Fruit fly (Drosophila melanogaster): Measurements from ENCODE around the gene CG2604.

CG2604 gene

DNA sequence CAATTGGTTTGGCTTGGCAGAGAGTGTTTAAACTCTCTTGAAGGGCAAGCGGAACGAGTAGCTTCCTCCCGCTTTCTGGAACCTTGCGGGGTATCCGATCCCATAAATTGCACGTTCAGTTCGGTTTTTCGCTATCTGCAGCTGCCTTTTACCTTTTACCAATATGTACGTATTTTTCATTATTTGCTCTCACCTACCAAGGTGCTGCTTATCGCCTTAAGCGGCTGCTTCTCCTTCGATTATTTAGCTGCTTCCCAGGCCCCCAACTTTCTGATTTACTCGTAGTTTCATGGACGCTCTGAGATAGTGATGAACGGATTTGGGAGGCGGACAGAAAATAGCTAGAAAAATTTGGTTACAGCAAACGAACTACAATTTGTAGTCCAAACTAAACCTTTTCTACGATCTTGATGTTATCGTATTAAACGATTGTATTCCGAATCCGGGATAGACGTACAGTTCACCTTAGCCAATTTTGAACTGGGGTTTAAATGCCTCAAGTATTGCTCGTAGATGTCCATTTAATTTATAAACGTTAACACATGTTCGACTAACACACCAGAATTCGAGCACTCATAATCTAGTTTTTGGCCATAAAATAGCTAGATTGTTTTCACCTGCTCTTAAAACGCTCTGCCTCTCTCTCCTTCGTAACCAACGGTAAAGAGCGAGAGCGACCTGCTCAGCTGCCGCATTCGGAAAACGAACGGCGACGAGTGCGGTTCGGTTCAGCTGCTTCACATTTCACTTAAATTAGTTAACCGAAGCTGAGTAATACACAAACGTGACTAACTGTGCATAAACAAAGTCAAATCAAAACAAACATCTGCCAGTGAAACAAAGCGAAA is 41.3 kb upstream of the CG2604 start (continued):
- TF ChIP-seq chm (GFP tag; IDR thresholded peaks at IDR 0.05) (no peak), CG8388 (GFP tag; optimal IDR thresholded peaks at IDR 0.05) (peak; percentile 22), HLH54F (GFP tag; optimal IDR thresholded peaks at IDR 0.05) (peak; percentile 41), CG3847 (GFP tag; IDR thresholded peaks at IDR 0.05) (0 out of 2 replicates have a peak, but pooled peaks have one; percentile 27), her (GFP tag; optimal IDR thresholded peaks at IDR 0.05) (peak; percentile 37), fd96Cb (tag; optimal IDR thresholded peaks at IDR 0.05) (no peak), CG9215 (GFP tag; IDR thresholded peaks at IDR 0.05) (no peak), ATbp (GFP tag; optimal IDR thresholded peaks at IDR 0.05) (peak; percentile 31), CG16813 (GFP tag; IDR thresholded peaks at IDR 0.05; ENCODE audit: partially characterized antibody) (no peak), oc (tag; optimal IDR thresholded peaks at IDR 0.05) (no peak), ro (GFP tag; IDR thresholded peaks at IDR 0.05) (no peak), nerfin-1 (tag; optimal IDR thresholded peaks at IDR 0.05) (no peak), CG15011 (GFP tag; optimal IDR thresholded peaks at IDR 0.05) (no peak), crol (GFP tag; IDR thresholded peaks at IDR 0.05) (no peak), CG14710 (tag; optimal IDR thresholded peaks at IDR 0.05) (peak; percentile 32), gsb (GFP tag; IDR thresholded peaks at IDR 0.05) (no peak), dmrt99B (tag; optimal IDR thresholded peaks at IDR 0.05) (peak; percentile 54), Chrac-16 (GFP tag; optimal IDR thresholded peaks at IDR 0.05) (peak; percentile 8), klu (GFP tag; IDR thresholded peaks at IDR 0.05) (no peak), Nf-YB (GFP tag; optimal IDR thresholded peaks at IDR 0.05) (no peak), Nf-YA (GFP tag; IDR thresholded peaks at IDR 0.05) (no peak), pb (GFP tag; optimal IDR thresholded peaks at IDR 0.05) (no peak), gce (GFP tag; IDR thresholded peaks at IDR 0.05) (no peak), Pdp1 (GFP tag; optimal IDR thresholded peaks at IDR 0.05) (peak in 1 of 2 experiments; percentile 58), Six4 (GFP tag; optimal IDR thresholded peaks at IDR 0.05) (no peak), CG9609 (GFP tag; optimal IDR thresholded peaks at IDR 0.05) (peak; percentile 14), CG33213 (GFP tag; optimal IDR thresholded peaks at IDR 0.05) (peak; percentile 31), schlank (tag; optimal IDR thresholded peaks at IDR 0.05) (no peak), stc (GFP tag; IDR thresholded peaks at IDR 0.05) (no peak), Hr39 (optimal IDR thresholded peaks at IDR 0.05) (no peak), CG18262 (tag; optimal IDR thresholded peaks at IDR 0.05) (peak; percentile 47), zfh2 (GFP tag; optimal IDR thresholded peaks at IDR 0.05) (peak; percentile 29), CG10147 (GFP tag; optimal IDR thresholded peaks at IDR 0.05) (peak; percentile 58), ind (GFP tag; optimal IDR thresholded peaks at IDR 0.05) (peak; percentile 13), Gsc (GFP tag; IDR thresholded peaks at IDR 0.05) (no peak), CG6272 (GFP tag; IDR thresholded peaks at IDR 0.05) (no peak), trh (GFP tag; optimal IDR thresholded peaks at IDR 0.05) (no peak), p53 (GFP tag; optimal IDR thresholded peaks at IDR 0.05) (no peak), pho (GFP tag; optimal IDR thresholded peaks at IDR 0.05) (peak; percentile 33), br (optimal IDR thresholded peaks at IDR 0.05) (no peak), Rfx (GFP tag; IDR thresholded peaks at IDR 0.05) (peak; percentile 49; the same call in 1 of the 2 replicates), CG13424 (tag; optimal IDR thresholded peaks at IDR 0.05) (peak; percentile 61), Lim3 (GFP tag; IDR thresholded peaks at IDR 0.05) (no peak), GATAe (GFP tag; conservative IDR thresholded peaks at IDR 0.05) (no peak), Dip2 (GFP tag; IDR thresholded peaks at IDR 0.05) (no peak), Adf1 (GFP tag; IDR thresholded peaks at IDR 0.05) (no peak; the same call in 1 of the 2 replicates), CG9932 (GFP tag; IDR thresholded peaks at IDR 0.05) (no peak), ham (GFP tag; IDR thresholded peaks at IDR 0.05) (no peak), CG6791 (GFP tag; IDR thresholded peaks at IDR 0.05; ENCODE audit: partially characterized antibody) (0 out of 3 replicates have a peak, but pooled peaks have one; percentile 7), CG2129 (GFP tag; IDR thresholded peaks at IDR 0.05; ENCODE audit: partially characterized antibody) (no peak), CG8924 (tag; optimal IDR thresholded peaks at IDR 0.05) (peak; percentile 79)
